Worm (Caenorhabditis elegans) whole organism, mixed stage, embryonic: ENCODE results near the gene gtf-2E1.

Experiments used
- M03D4.4 ChIP-seq: sonication (generic microtip); optimal IDR thresholded peaks from 2 replicates; lab custom pipeline; 2017; ENCODE audit warnings: mild to moderate bottlenecking, missing genetic modification characterization, missing compliant biosample characterization
- bed-3 ChIP-seq: fragments of 200-800 bp; sonication (Bioruptor generic); optimal IDR thresholded peaks from 3 replicates; lab custom pipeline; 2018; ENCODE audit warnings: mild to moderate bottlenecking, missing genetic modification characterization, moderate library complexity, missing compliant biosample characterization
- blmp-1 ChIP-seq: fragments of 150-350 bp; optimal IDR thresholded peaks from 2 replicates; lab custom pipeline; 2014; ENCODE audit warnings: missing biosample characterization, missing genetic modification characterization
- ceh-39 ChIP-seq: fragments of 150-350 bp; optimal IDR thresholded peaks from 2 replicates; lab custom pipeline; 2014; ENCODE audit warnings: missing biosample characterization, missing genetic modification characterization
- ceh-43 ChIP-seq: fragments of 200-800 bp; sonication (Bioruptor generic); optimal IDR thresholded peaks from 2 replicates; lab custom pipeline; 2018; ENCODE audit warnings: mild to moderate bottlenecking, missing genetic modification characterization, moderate library complexity, missing compliant biosample characterization
- cnd-1 ChIP-seq: fragments of 200-800 bp; sonication (Bioruptor generic); optimal IDR thresholded peaks from 2 replicates; lab custom pipeline; 2018; ENCODE audit warnings: mild to moderate bottlenecking, missing genetic modification characterization, missing compliant biosample characterization
- drap-1 ChIP-seq: fragments of 200-800 bp; sonication (Bioruptor generic); optimal IDR thresholded peaks from 3 replicates; lab custom pipeline; 2018; ENCODE audit warnings: mild to moderate bottlenecking, missing genetic modification characterization, missing compliant biosample characterization
- elt-1 ChIP-seq: sonication (generic microtip); optimal IDR thresholded peaks from 2 replicates; lab custom pipeline; 2017; ENCODE audit warnings: missing genetic modification characterization, mild to moderate bottlenecking, missing compliant biosample characterization, antibody characterized with exemption, moderate library complexity, borderline replicate concordance; ENCODE audit not compliant: insufficient read depth
- elt-3 ChIP-seq: fragments of 150-350 bp; optimal IDR thresholded peaks from 2 replicates; lab custom pipeline; 2014; ENCODE audit warnings: missing biosample characterization, missing genetic modification characterization
- flh-1 ChIP-seq: fragments of 200-800 bp; sonication (Bioruptor generic); optimal IDR thresholded peaks from 2 replicates; lab custom pipeline; 2018; ENCODE audit warnings: mild to moderate bottlenecking, missing genetic modification characterization, moderate library complexity, missing compliant biosample characterization
- ham-2 ChIP-seq: fragments of 200-800 bp; sonication (Bioruptor generic); optimal IDR thresholded peaks from 2 replicates; lab custom pipeline; 2018; ENCODE audit warnings: mild to moderate bottlenecking, missing genetic modification characterization, missing compliant biosample characterization
- hlh-1 ChIP-seq: fragments of 150-350 bp; optimal IDR thresholded peaks from 2 replicates; lab custom pipeline; 2014; ENCODE audit warnings: missing biosample characterization, missing genetic modification reagents, missing genetic modification characterization
- lin-32 ChIP-seq: fragments of 200-800 bp; sonication (Bioruptor generic); optimal IDR thresholded peaks from 2 replicates; lab custom pipeline; 2018; ENCODE audit warnings: mild to moderate bottlenecking, missing genetic modification characterization, missing compliant biosample characterization
- mab-5 ChIP-seq: fragments of 150-350 bp; optimal IDR thresholded peaks from 2 replicates; lab custom pipeline; 2014; ENCODE audit warnings: missing biosample characterization, missing genetic modification characterization
- mep-1 ChIP-seq: fragments of 150-350 bp; optimal IDR thresholded peaks from 2 replicates; lab custom pipeline; 2017; ENCODE audit warnings: missing biosample characterization, missing genetic modification reagents, missing genetic modification characterization, inconsistent platforms
- mls-2 ChIP-seq: sonication (generic microtip); optimal IDR thresholded peaks from 2 replicates; lab custom pipeline; 2016; ENCODE audit warnings: mild to moderate bottlenecking, missing genetic modification characterization, moderate library complexity, missing compliant biosample characterization
- nhr-12 ChIP-seq: fragments of 150-350 bp; optimal IDR thresholded peaks from 2 replicates; lab custom pipeline; 2014; ENCODE audit warnings: missing biosample characterization, missing genetic modification characterization
- nhr-28 ChIP-seq: fragments of 150-350 bp; optimal IDR thresholded peaks from 2 replicates; lab custom pipeline; 2014; ENCODE audit warnings: missing biosample characterization, missing genetic modification characterization
- pha-4 ChIP-seq: fragments of 150-350 bp; optimal IDR thresholded peaks from 2 replicates; lab custom pipeline; 2018; ENCODE audit warnings: missing biosample characterization, missing genetic modification reagents, missing genetic modification characterization
- tbx-8 ChIP-seq: fragments of 200-800 bp; sonication (Bioruptor generic); optimal IDR thresholded peaks from 2 replicates; lab custom pipeline; 2018; ENCODE audit warnings: mild to moderate bottlenecking, missing genetic modification characterization, moderate library complexity, missing compliant biosample characterization
- unc-39 ChIP-seq: fragments of 150-350 bp; optimal IDR thresholded peaks from 2 replicates; lab custom pipeline; 2014; ENCODE audit warnings: missing biosample characterization, missing genetic modification characterization
- unc-62 ChIP-seq: fragments of 150-350 bp; optimal IDR thresholded peaks from 2 replicates; lab custom pipeline; 2014; ENCODE audit warnings: missing biosample characterization, missing genetic modification reagents, missing genetic modification characterization
- ztf-11 ChIP-seq: fragments of 150-350 bp; optimal IDR thresholded peaks from 2 replicates; lab custom pipeline; 2014; ENCODE audit warnings: missing biosample characterization, missing genetic modification characterization

Gene gtf-2E1

ce11 chrIV:17294489-17294888 is 39.4 kb downstream of the gtf-2E1 start, which contains the start of gene T28F3.5:
T28F3.5 (plus strand) TSS chrIV:17294789.
- TF ChIP-seq blmp-1 (tag; lab: Kevin White, UChicago) (no peak), lin-32 (GFP tag; lab: Kevin White, UChicago) (no peak), bed-3 (GFP tag; lab: Kevin White, UChicago) (no peak), ztf-11 (no peak), drap-1 (GFP tag; lab: Kevin White, UChicago) (no peak), nhr-28 (no peak), tbx-8 (GFP tag; lab: Kevin White, UChicago) (no peak), ceh-39 (tag; lab: Kevin White, UChicago) (no peak), mab-5 (tag; lab: Kevin White, UChicago) (no peak), ceh-43 (GFP tag; lab: Kevin White, UChicago) (no peak), elt-1 (tag; lab: Kevin White, UChicago) (no peak), flh-1 (GFP tag; lab: Kevin White, UChicago) (no peak), elt-3 (tag; lab: Kevin White, UChicago) (no peak)

DNA sequence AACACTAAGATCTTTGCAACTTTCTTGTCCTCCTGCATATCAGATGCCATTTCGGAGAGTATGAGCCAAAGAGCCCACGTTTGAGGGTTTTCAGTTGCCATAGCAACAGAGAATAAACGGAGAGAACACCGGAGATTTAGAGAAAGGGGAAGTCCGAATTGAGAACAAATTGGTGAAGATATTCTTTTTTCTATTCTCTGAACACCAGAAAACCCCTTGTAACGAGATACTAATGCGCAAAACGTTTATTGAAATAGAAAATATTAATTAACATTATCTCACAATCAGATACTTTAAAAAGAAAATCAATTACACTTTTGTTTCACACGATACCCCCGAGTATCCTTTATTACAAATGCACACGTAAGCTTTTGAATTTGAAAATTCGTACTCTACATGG is 46.8 kb downstream of the gtf-2E1 start, which contains the start of gene ifta-2:
Gene ifta-2 (minus strand): TSS at position 101 of the 400 bp plus-strand sequence.
- no peak for TF ChIP-seq ham-2 (GFP tag; lab: Kevin White, UChicago)
- no peak for TF ChIP-seq unc-62 (GFP tag; lab: Kevin White, UChicago)
- TF ChIP-seq nhr-12 (tag; lab: Kevin White, UChicago): no peak
- no peak for TF ChIP-seq unc-39 (tag; lab: Kevin White, UChicago)
- TF ChIP-seq hlh-1 (tag; lab: Kevin White, UChicago): no peak
- TF ChIP-seq cnd-1 (tag; lab: Kevin White, UChicago): no peak
- no peak for TF ChIP-seq flh-1 (GFP tag; lab: Kevin White, UChicago)
- no peak for TF ChIP-seq mab-5 (tag; lab: Kevin White, UChicago)
- no peak for TF ChIP-seq mls-2
- no peak for TF ChIP-seq pha-4 (tag; lab: Kevin White, UChicago)
- TF ChIP-seq mep-1 (tag; lab: Kevin White, UChicago): no peak
- no peak for TF ChIP-seq blmp-1 (tag; lab: Kevin White, UChicago)
- no peak for TF ChIP-seq M03D4.4 (tag; lab: Kevin White, UChicago)
